Worm (Caenorhabditis elegans) whole organism, L4 larva: ENCODE measurements around the gene F46F3.3.

Experiments
- D1046.2 ChIP-seq: fragments of 200-800 bp; sonication (Bioruptor generic); IDR thresholded peaks from 2 replicates; pipeline ENCODE4 v1.3.6; 2022; ENCODE audit warnings: missing genetic modification characterization, missing compliant biosample characterization
- F10B5.3 ChIP-seq: sonication (generic microtip); optimal IDR thresholded peaks from 2 replicates; lab custom pipeline; 2016; ENCODE audit warnings: mild to moderate bottlenecking, missing genetic modification characterization, missing compliant biosample characterization
- F26F4.8 ChIP-seq: fragments of 200-800 bp; sonication (Bioruptor generic); conservative IDR thresholded peaks from 2 replicates; pipeline ENCODE4 v1.3.6; 2022; ENCODE audit warnings: missing genetic modification characterization, missing compliant biosample characterization
- F44E2.7 ChIP-seq: fragments of 200-800 bp; sonication (Bioruptor generic); IDR thresholded peaks from 2 replicates; pipeline ENCODE4 v2.1.2; 2022; ENCODE audit warnings: missing genetic modification characterization, missing compliant biosample characterization
- F49E8.2 ChIP-seq: sonication (generic microtip); optimal IDR thresholded peaks from 2 replicates; lab custom pipeline; 2016; ENCODE audit warnings: missing compliant biosample characterization, mild to moderate bottlenecking, missing genetic modification characterization, borderline replicate concordance
- T20F7.1 ChIP-seq: fragments of 200-800 bp; sonication (Bioruptor generic); optimal IDR thresholded peaks from 2 replicates; lab custom pipeline; 2018; ENCODE audit warnings: mild to moderate bottlenecking, missing genetic modification characterization, missing compliant biosample characterization
- ZK546.5 ChIP-seq, 2 experiments: sonication (generic microtip); optimal IDR thresholded peaks; 2 replicates each; lab custom pipeline; 2017; ENCODE audit warnings: missing biosample characterization in 2 of 2, missing genetic modification characterization in 2 of 2
- aly-2 ChIP-seq: sonication (generic microtip); optimal IDR thresholded peaks from 2 replicates; lab custom pipeline; 2018; ENCODE audit warnings: missing biosample characterization, missing genetic modification characterization
- ceh-28 ChIP-seq: fragments of 150-350 bp; optimal IDR thresholded peaks from 2 replicates; lab custom pipeline; 2014; ENCODE audit warnings: missing biosample characterization, missing genetic modification reagents, missing genetic modification characterization
- ceh-44 ChIP-seq: fragments of 200-800 bp; sonication (Bioruptor generic); IDR thresholded peaks from 2 replicates; pipeline ENCODE4 v1.3.6; 2022; ENCODE audit warnings: missing genetic modification reagents, missing genetic modification characterization, missing compliant biosample characterization
- ceh-82 ChIP-seq: sonication (generic microtip); optimal IDR thresholded peaks from 2 replicates; lab custom pipeline; 2017; ENCODE audit warnings: missing biosample characterization, missing genetic modification characterization
- daf-12 ChIP-seq: fragments of 150-350 bp; optimal IDR thresholded peaks from 2 replicates; lab custom pipeline; 2014; ENCODE audit warnings: missing biosample characterization, missing genetic modification reagents, missing genetic modification characterization
- dmd-9 ChIP-seq: fragments of 200-800 bp; sonication (Bioruptor generic); IDR thresholded peaks from 2 replicates; pipeline ENCODE4 v1.3.6; 2022; ENCODE audit warnings: missing genetic modification reagents, missing genetic modification characterization, missing compliant biosample characterization
- duxl-1 ChIP-seq: sonication (generic microtip); optimal IDR thresholded peaks from 2 replicates; lab custom pipeline; 2016; ENCODE audit warnings: mild to moderate bottlenecking, missing genetic modification characterization, moderate library complexity, missing compliant biosample characterization; ENCODE audit not compliant: poor library complexity
- fkh-10 ChIP-seq: fragments of 150-350 bp; optimal IDR thresholded peaks from 2 replicates; lab custom pipeline; 2014; ENCODE audit warnings: missing biosample characterization, missing genetic modification reagents, missing genetic modification characterization
- hlh-11 ChIP-seq: fragments of 200-800 bp; sonication (Bioruptor generic); optimal IDR thresholded peaks from 2 replicates; lab custom pipeline; 2018; ENCODE audit warnings: mild to moderate bottlenecking, missing genetic modification characterization, missing compliant biosample characterization
- jun-1 ChIP-seq: fragments of 150-350 bp; optimal IDR thresholded peaks from 2 replicates; lab custom pipeline; 2014; ENCODE audit warnings: missing biosample characterization, missing genetic modification reagents, missing genetic modification characterization
- lim-7 ChIP-seq: fragments of 200-800 bp; sonication (Bioruptor generic); IDR thresholded peaks from 2 replicates; pipeline ENCODE4 v1.3.6; 2022; ENCODE audit warnings: missing genetic modification characterization, missing compliant biosample characterization
- lin-1 ChIP-seq: fragments of 200-800 bp; sonication (Bioruptor generic); IDR thresholded peaks from 2 replicates; pipeline ENCODE4 v1.3.6; 2022; ENCODE audit warnings: missing genetic modification reagents, missing genetic modification characterization, missing compliant biosample characterization
- lin-15B ChIP-seq: fragments of 150-350 bp; sonication (generic microtip); optimal IDR thresholded peaks from 3 replicates; lab custom pipeline; 2014; ENCODE audit warnings: missing biosample characterization, missing genetic modification characterization
- lin-39 ChIP-seq: fragments of 150-350 bp; optimal IDR thresholded peaks from 2 replicates; lab custom pipeline; 2014; ENCODE audit warnings: missing biosample characterization, missing genetic modification reagents, missing genetic modification characterization
- lsy-2 ChIP-seq, 2 experiments: fragments of 150-350 bp in 1 of 2; sonication (generic microtip) in 1 of 2; optimal IDR thresholded peaks; 2 replicates each; lab custom pipeline; 2014 to 2017; ENCODE audit warnings: missing biosample characterization in 2 of 2, missing genetic modification characterization in 2 of 2
- madf-5 ChIP-seq, 2 experiments: fragments of 200-800 bp; sonication (Bioruptor generic); IDR thresholded peaks; 2 replicates each; pipeline ENCODE4 v1.3.6; 2022; ENCODE audit warnings: missing compliant biosample characterization in 2 of 2, missing genetic modification characterization in 2 of 2
- madf-9 ChIP-seq: fragments of 200-800 bp; sonication (Bioruptor generic); conservative IDR thresholded peaks from 2 replicates; pipeline ENCODE4 v1.3.6; 2022; ENCODE audit warnings: missing genetic modification reagents, missing genetic modification characterization, missing compliant biosample characterization
- mdl-1 ChIP-seq, 2 experiments: fragments of 150-350 bp in 1 of 2; sonication (generic microtip) in 1 of 2; optimal IDR thresholded peaks; 2 replicates each; lab custom pipeline; 2014 to 2017; ENCODE audit warnings: missing biosample characterization in 2 of 2, missing genetic modification characterization in 2 of 2
- mep-1 ChIP-seq: fragments of 150-350 bp; sonication (generic microtip); optimal IDR thresholded peaks from 3 replicates; lab custom pipeline; 2014; ENCODE audit warnings: missing biosample characterization, missing genetic modification characterization
- mxl-2 ChIP-seq: fragments of 200-800 bp; sonication (Bioruptor generic); conservative IDR thresholded peaks from 2 replicates; pipeline ENCODE4 v1.3.6; 2022; ENCODE audit warnings: missing genetic modification reagents, missing genetic modification characterization, missing compliant biosample characterization
- mxl-3 ChIP-seq: fragments of 200-800 bp; sonication (Bioruptor generic); optimal IDR thresholded peaks from 2 replicates; lab custom pipeline; 2018; ENCODE audit warnings: mild to moderate bottlenecking, missing genetic modification characterization, missing compliant biosample characterization
- nhr-102 ChIP-seq: sonication (generic microtip); optimal IDR thresholded peaks from 2 replicates; lab custom pipeline; 2016; ENCODE audit warnings: mild to moderate bottlenecking, missing genetic modification characterization, moderate library complexity, missing compliant biosample characterization
- nhr-42 ChIP-seq: fragments of 200-800 bp; sonication (Bioruptor generic); IDR thresholded peaks from 2 replicates; pipeline ENCODE4 v1.3.6; 2022; ENCODE audit warnings: missing genetic modification characterization, missing compliant biosample characterization
- nhr-6 ChIP-seq: fragments of 150-350 bp; optimal IDR thresholded peaks from 2 replicates; lab custom pipeline; 2014; ENCODE audit warnings: missing biosample characterization, missing genetic modification characterization
- nhr-77 ChIP-seq: fragments of 150-350 bp; optimal IDR thresholded peaks from 2 replicates; lab custom pipeline; 2014; ENCODE audit warnings: missing biosample characterization, missing genetic modification characterization
- pqm-1 ChIP-seq: sonication (generic microtip); optimal IDR thresholded peaks from 2 replicates; lab custom pipeline; 2017; ENCODE audit warnings: missing biosample characterization, missing genetic modification characterization
- saeg-2 ChIP-seq: fragments of 200-800 bp; sonication (Bioruptor generic); IDR thresholded peaks from 2 replicates; pipeline ENCODE4 v1.3.6; 2022; ENCODE audit warnings: missing genetic modification reagents, missing genetic modification characterization, missing compliant biosample characterization
- set-16 ChIP-seq: fragments of 200-800 bp; sonication (Bioruptor generic); IDR thresholded peaks from 2 replicates; pipeline ENCODE4 v1.3.6; 2022; ENCODE audit warnings: missing genetic modification reagents, missing genetic modification characterization, missing compliant biosample characterization
- tra-1 ChIP-seq: fragments of 200-800 bp; sonication (Bioruptor generic); IDR thresholded peaks from 2 replicates; pipeline ENCODE4 v1.3.6; 2022; ENCODE audit warnings: missing genetic modification reagents, missing genetic modification characterization, missing compliant biosample characterization
- unc-130 ChIP-seq: sonication (generic microtip); optimal IDR thresholded peaks from 2 replicates; lab custom pipeline; 2016; ENCODE audit warnings: missing genetic modification reagents, missing genetic modification characterization, missing compliant biosample characterization
- unc-62 ChIP-seq, 3 experiments: fragments of 150-350 bp in 1 of 3; sonication (generic microtip); optimal IDR thresholded peaks in 2 of 3; peaks in 1 of 3; 1 replicate in 1 of 3; 2 replicates in 2 of 3; lab custom pipeline; 2014 to 2017; ENCODE audit warnings: missing biosample characterization in 3 of 3, missing genetic modification characterization in 3 of 3, missing genetic modification reagents in 3 of 3, missing genotype in 1 of 3
- zfp-2 ChIP-seq: sonication (generic microtip); optimal IDR thresholded peaks from 2 replicates; lab custom pipeline; 2016; ENCODE audit warnings: mild to moderate bottlenecking, missing genetic modification characterization, missing compliant biosample characterization
- ztf-11 ChIP-seq: fragments of 150-350 bp; optimal IDR thresholded peaks from 2 replicates; lab custom pipeline; 2014; ENCODE audit warnings: missing biosample characterization, missing genetic modification characterization

Gene F46F3.3

DNA sequence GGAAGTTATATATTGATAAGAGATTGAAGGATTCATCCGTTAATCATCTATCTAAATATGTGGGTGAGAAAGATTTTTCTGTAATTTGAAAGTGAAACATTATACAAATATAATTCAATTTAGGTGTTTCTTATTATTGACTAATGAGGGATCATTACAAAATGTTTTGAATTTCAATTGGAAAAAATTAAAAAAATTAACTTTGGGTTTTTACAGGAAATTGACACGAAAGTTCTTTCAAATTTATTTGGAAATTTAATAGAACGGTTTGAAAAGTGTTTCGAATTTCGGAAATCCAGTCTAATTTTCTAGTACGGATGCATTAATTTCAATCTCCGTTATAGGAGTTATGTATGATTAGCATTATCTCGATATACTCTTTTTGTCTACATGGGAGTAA lies 14.2 kb upstream of the F46F3.3 start:
- TF ChIP-seq lin-15B (tag; lab: Kevin White, UChicago) = no peak
- peak in 1 of 2 experiments; percentile 96 for TF ChIP-seq unc-62 (GFP tag; optimal IDR thresholded peaks at IDR 0.05 in 1 of 2; lab: Kevin White, UChicago)
- TF ChIP-seq unc-62 (tag; optimal IDR thresholded peaks at IDR 0.05; lab: Kevin White, UChicago) = no peak

DNA sequence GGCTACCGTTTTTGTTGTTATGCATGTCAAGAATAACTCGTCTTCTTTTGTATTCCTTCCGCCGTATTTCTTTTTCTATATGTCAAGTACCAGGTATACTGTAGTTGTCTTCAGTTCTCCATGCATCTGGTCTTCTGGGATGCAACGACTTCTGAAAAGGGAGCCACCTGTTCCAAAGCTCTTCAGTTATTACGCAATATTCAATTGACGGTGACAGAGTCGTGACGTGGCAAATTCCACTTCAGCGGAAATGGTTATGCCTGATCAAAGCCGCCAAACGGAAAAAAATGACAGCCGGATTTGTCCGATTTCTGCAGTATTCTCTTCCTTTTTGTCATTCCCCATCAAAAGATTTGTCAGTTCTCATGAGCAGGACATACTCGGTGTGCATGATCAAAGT lies 10.8 kb upstream of the F46F3.3 start:
- TF ChIP-seq duxl-1 = no peak
- no peak for TF ChIP-seq mxl-2 (GFP tag; lab: Robert Waterston, UW)
- TF ChIP-seq daf-12 = no peak
- no peak for TF ChIP-seq mdl-1 (tag; optimal IDR thresholded peaks at IDR 0.05; lab: Kevin White, UChicago)
- TF ChIP-seq F26F4.8 (GFP tag; lab: Robert Waterston, UW) = no peak
- TF ChIP-seq mep-1 (tag; lab: Kevin White, UChicago) = no peak
- TF ChIP-seq ceh-44 = no peak
- TF ChIP-seq ztf-11 (tag; lab: Kevin White, UChicago) = no peak
- TF ChIP-seq zfp-2 (tag; lab: Kevin White, UChicago) = no peak
- no peak for TF ChIP-seq jun-1 (tag; lab: Kevin White, UChicago)
- TF ChIP-seq madf-5 (GFP tag; IDR thresholded peaks at IDR 0.05; lab: Robert Waterston, UW) = no peak
- no peak for TF ChIP-seq nhr-77 (tag; lab: Kevin White, UChicago)

DNA sequence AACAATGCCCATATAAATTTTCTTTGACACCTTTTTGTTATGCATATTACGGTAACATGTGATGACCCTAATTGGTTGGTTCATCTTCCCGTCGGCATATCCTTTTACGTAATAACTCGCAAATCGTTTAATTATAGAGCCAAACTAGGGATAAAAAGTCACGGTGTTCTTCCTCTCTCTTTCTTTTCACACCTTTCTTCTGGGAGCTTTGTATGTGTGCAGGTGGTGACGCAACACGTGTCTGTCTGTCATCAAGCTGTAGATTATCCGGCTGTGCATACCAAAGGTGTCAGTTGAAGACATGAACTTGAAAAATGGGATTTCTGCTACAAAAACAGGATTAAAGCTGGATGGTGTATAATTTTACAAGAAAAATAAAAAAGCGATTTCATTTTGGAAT lies 6.7 kb upstream of the F46F3.3 start:
- TF ChIP-seq F10B5.3 (no peak), mxl-3 (GFP tag; lab: Kevin White, UChicago) (no peak), lsy-2 (tag; optimal IDR thresholded peaks at IDR 0.05; lab: Kevin White, UChicago) (no peak), F49E8.2 (tag; lab: Kevin White, UChicago) (no peak), set-16 (GFP tag; lab: Robert Waterston, UW) (no peak), F44E2.7 (GFP tag; lab: Robert Waterston, UW) (no peak), ceh-28 (no peak)

DNA sequence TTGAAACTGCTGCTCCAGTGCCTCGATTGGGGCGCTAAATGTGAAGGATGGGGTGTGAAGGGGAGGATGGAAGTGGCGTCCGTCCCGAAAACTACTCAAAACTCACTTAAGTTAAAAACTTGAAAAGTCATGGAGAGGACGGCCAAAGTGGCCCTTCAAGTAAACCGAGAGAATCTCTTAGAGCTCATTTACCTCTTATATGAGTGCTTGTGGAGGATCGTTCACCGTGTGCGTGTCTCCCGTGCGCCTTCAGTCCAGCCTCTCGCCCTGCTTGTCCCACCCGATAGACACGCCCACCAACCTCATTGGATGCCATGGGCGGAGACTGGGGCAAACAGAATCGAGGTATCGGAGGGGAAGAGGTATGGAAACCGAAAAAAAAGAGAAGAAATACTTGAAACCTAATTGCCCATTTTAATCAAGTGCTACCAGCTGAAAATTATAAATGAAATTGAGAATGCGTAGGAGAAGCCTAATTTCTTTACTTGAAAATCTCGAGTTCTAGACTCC lies 2.3 kb upstream of the F46F3.3 start, which contains the start of gene ceh-27:
TSS of gene ceh-27 (minus strand) at position 228 of the 510 bp plus-strand sequence.
- TF ChIP-seq tra-1 (GFP tag; lab: Robert Waterston, UW) = no peak
- no peak for TF ChIP-seq ZK546.5 (tag; optimal IDR thresholded peaks at IDR 0.05; lab: Kevin White, UChicago)
- TF ChIP-seq D1046.2 (GFP tag; lab: Robert Waterston, UW) = no peak
- TF ChIP-seq fkh-10 (GFP tag; lab: Kevin White, UChicago) = peak; percentile 52
- no peak for TF ChIP-seq unc-62 (GFP tag; optimal IDR thresholded peaks at IDR 0.05 in 1 of 2; lab: Kevin White, UChicago)
- TF ChIP-seq unc-62 (tag; optimal IDR thresholded peaks at IDR 0.05; lab: Kevin White, UChicago) = no peak
- TF ChIP-seq set-16 (GFP tag; lab: Robert Waterston, UW) = no peak
- TF ChIP-seq dmd-9 (GFP tag; lab: Robert Waterston, UW) = no peak
- TF ChIP-seq unc-130 (GFP tag; lab: Kevin White, UChicago) = no peak
- no peak for TF ChIP-seq madf-9 (GFP tag; lab: Robert Waterston, UW)
- 0 out of 2 replicates have a peak, but pooled peaks have one; percentile 10 for TF ChIP-seq lim-7 (GFP tag; lab: Robert Waterston, UW)
- no peak for TF ChIP-seq lin-1
- no peak for TF ChIP-seq ceh-82 (tag; lab: Kevin White, UChicago)
- no peak for TF ChIP-seq mdl-1 (tag; optimal IDR thresholded peaks at IDR 0.05; lab: Kevin White, UChicago)
- TF ChIP-seq saeg-2 (GFP tag; lab: Robert Waterston, UW) = no peak

DNA sequence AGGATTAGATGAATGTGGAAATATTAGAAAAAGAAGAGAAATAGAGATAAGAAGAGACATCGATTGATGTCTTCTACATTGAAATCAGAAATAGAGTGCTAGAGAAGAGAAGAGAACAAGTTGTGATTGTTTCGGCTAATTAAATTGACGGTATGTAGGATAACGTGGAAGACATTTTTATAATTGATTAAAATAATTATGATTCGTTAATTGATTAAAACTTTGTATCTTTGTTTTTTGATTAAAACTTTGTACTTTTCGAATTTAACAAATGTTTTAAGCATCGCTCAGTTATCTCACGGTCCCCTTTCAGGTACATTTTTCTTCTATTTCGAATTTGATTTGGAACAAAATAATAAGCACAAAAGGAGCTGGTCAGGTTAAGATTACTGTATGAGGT lies 5.2 kb downstream of the F46F3.3 start, which contains the start of gene lgc-44:
TSS of gene lgc-44 (minus strand) at position 101 of the 400 bp plus-strand sequence.
- no peak for TF ChIP-seq ZK546.5 (tag; optimal IDR thresholded peaks at IDR 0.05; lab: Kevin White, UChicago)
- no peak for TF ChIP-seq nhr-42 (GFP tag; lab: Robert Waterston, UW)
- TF ChIP-seq aly-2 (tag; lab: Kevin White, UChicago) = no peak
- TF ChIP-seq hlh-11 (tag; lab: Kevin White, UChicago) = no peak
- no peak for TF ChIP-seq fkh-10 (GFP tag; lab: Kevin White, UChicago)
- no peak for TF ChIP-seq mxl-2 (GFP tag; lab: Robert Waterston, UW)
- no peak for TF ChIP-seq lim-7 (GFP tag; lab: Robert Waterston, UW)
- TF ChIP-seq T20F7.1 (GFP tag; lab: Kevin White, UChicago) = no peak
- no peak for TF ChIP-seq nhr-102
- no peak for TF ChIP-seq lin-39 (tag; lab: Kevin White, UChicago)
- no peak for TF ChIP-seq nhr-6 (tag; lab: Kevin White, UChicago)
- TF ChIP-seq jun-1 (tag; lab: Kevin White, UChicago) = no peak
- TF ChIP-seq unc-62 (GFP tag; optimal IDR thresholded peaks at IDR 0.05 in 1 of 2; lab: Kevin White, UChicago) = no peak
- TF ChIP-seq unc-62 (tag; optimal IDR thresholded peaks at IDR 0.05; lab: Kevin White, UChicago) = no peak
- no peak for TF ChIP-seq pqm-1 (tag; lab: Kevin White, UChicago)
